Fruit fly (Drosophila melanogaster): ENCODE results near the gene St2.
A peak's percentile ranks its signal among the peaks of the same experiment; 100 is the strongest.

Gene St2

dm6 chr3R:9258252-9259225 is 6.9 kb downstream of the St2 start, which contains the start of the genes Ibf2 and Ibf1:
TSS of gene Ibf2 (minus strand) at chr3R:9258501.
TSS of gene Ibf1 (plus strand) at chr3R:9258964.
- no peak for TF ChIP-seq CTCF (optimal IDR thresholded peaks at IDR 0.05)
- no peak for TF ChIP-seq CG8478 (optimal IDR thresholded peaks at IDR 0.05)

- TF ChIP-seq CG8478 (optimal IDR thresholded peaks at IDR 0.05) = no peak
- peak in 1 of 2 experiments; percentile 8 for TF ChIP-seq CTCF (optimal IDR thresholded peaks at IDR 0.05)
Observed at dm6 chr3R:9260421-9260973, 8.9 kb downstream of the St2 start, which contains the start of gene ATP6AP2. TSS of gene ATP6AP2 (plus strand) at chr3R:9260638.

DNA sequence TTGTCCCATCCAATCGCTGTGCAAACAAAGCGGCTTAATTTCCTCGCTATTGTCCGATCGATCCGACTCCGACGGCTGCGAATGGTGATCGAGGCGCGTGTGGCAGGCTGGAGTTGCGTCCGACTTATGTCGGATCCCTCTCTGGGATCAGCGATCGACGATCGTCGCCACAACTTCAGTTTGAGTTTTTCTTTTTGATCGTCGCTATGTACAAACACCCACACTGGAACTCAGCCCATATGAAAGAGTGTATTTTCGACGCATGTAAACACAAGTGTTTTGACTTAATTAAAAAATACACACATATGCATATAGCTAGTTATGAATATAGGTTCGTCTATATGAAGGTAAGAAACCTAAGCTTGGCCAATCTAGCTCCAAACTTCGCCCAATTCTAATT is 12.4 kb downstream of the St2 start, which contains the start of gene sage:
Gene sage (minus strand): TSS at position 101 of the 400 bp plus-strand sequence.
- TF ChIP-seq CTCF (optimal IDR thresholded peaks at IDR 0.05) (no peak), CG8478 (optimal IDR thresholded peaks at IDR 0.05) (no peak)

dm6 chr3R:9266765-9267164 is 15.1 kb downstream of the St2 start, which contains the start of the genes TrpRS and Vps16A:
TSS of gene TrpRS (minus strand) at chr3R:9266904.
TSS of gene Vps16A (plus strand) at chr3R:9267019.
- TF ChIP-seq CTCF (optimal IDR thresholded peaks at IDR 0.05) (peak; percentile 10 to 27), CG8478 (optimal IDR thresholded peaks at IDR 0.05) (no peak)

dm6 chr3R:9287710-9288109 is 36.1 kb downstream of the St2 start:
- TF ChIP-seq CG8478 (optimal IDR thresholded peaks at IDR 0.05) = no peak
- no peak for TF ChIP-seq CTCF (optimal IDR thresholded peaks at IDR 0.05)

dm6 chr3R:9297163-9297562 is 45.5 kb downstream of the St2 start:
- TF ChIP-seq CG8478 (optimal IDR thresholded peaks at IDR 0.05) (no peak), CTCF (optimal IDR thresholded peaks at IDR 0.05) (no peak)
